Worm (Caenorhabditis elegans): ENCODE data around the gene gmap-3.

Gene gmap-3

DNA sequence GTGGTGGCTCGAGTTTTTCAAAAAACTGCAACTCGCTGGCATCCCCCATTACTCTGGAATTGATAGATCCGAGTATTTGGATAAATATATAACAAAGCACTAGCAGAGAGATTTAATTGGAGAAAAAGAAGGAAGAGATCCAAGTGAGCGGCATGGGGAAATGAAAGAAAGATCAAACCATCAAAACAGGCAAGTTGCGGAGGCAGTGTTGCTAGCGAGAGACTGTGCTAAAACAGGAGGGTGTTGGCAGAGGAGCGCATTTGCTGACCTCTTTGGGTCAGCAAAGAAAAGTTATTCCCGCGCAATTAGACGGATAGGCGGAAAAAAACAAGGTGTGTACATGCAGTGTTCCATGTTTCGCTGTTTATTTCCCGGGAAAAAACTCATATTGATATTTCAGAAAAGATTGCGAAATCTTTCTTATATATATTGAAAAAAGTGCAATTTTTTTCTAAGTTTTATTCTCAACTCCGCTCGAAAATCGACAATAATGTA lies 34.9 kb upstream of the gmap-3 start, which contains the start of gene ppk-3 (continued):
- peak; percentile 62 for TF ChIP-seq rbr-2 (tag; optimal IDR thresholded peaks at IDR 0.05)
- TF ChIP-seq lir-3 (tag; optimal IDR thresholded peaks at IDR 0.05): no peak
- TF ChIP-seq hlh-30 (tag; optimal IDR thresholded peaks at IDR 0.05; ENCODE audit: insufficient read depth): peak; percentile 81
- no peak for TF ChIP-seq ztf-7 (tag; optimal IDR thresholded peaks at IDR 0.05)
- no peak for TF ChIP-seq unc-39 (tag; optimal IDR thresholded peaks at IDR 0.05)
- TF ChIP-seq tra-1 (GFP tag; IDR thresholded peaks at IDR 0.05): peak; percentile 48; the same call in 1 of the 2 replicates
- TF ChIP-seq mdt-29 (GFP tag; IDR thresholded peaks at IDR 0.05): no peak
- peak; percentile 24; the same call in 1 of the 2 replicates for TF ChIP-seq ceh-20 (GFP tag; IDR thresholded peaks at IDR 0.05)
- no peak for TF ChIP-seq Y48G9A.11 (GFP tag; IDR thresholded peaks at IDR 0.05)
- TF ChIP-seq arid-1 (GFP tag; conservative IDR thresholded peaks at IDR 0.05): 0 out of 2 replicates have a peak, but pooled peaks have one; percentile 30
- TF ChIP-seq mes-2 (tag; optimal IDR thresholded peaks at IDR 0.05; ENCODE audit: poor library complexity, severe bottlenecking): peak; percentile 86
- peak; percentile 47; the same call in 1 of the 2 replicates for TF ChIP-seq nhr-42 (GFP tag; IDR thresholded peaks at IDR 0.05)
- TF ChIP-seq ceh-82 (tag; optimal IDR thresholded peaks at IDR 0.05): no peak
- TF ChIP-seq lin-1 (GFP tag; IDR thresholded peaks at IDR 0.05): 0 out of 2 replicates have a peak, but pooled peaks have one; percentile 13
- TF ChIP-seq nhr-237 (tag; optimal IDR thresholded peaks at IDR 0.05): no peak
- peak; percentile 72 for TF ChIP-seq mxl-3 (GFP tag; optimal IDR thresholded peaks at IDR 0.05)
- TF ChIP-seq daf-8 (GFP tag; IDR thresholded peaks at IDR 0.05): no peak
- TF ChIP-seq unc-130 (GFP tag; optimal IDR thresholded peaks at IDR 0.05): no peak
- no peak for TF ChIP-seq attf-4 (tag; optimal IDR thresholded peaks at IDR 0.05)
- peak in 1 of 2 experiments; percentile 60 for TF ChIP-seq daf-16 (GFP tag; optimal IDR thresholded peaks at IDR 0.05)
- TF ChIP-seq daf-16 (tag; optimal IDR thresholded peaks at IDR 0.05): peak; percentile 47
- TF ChIP-seq dmd-6 (GFP tag; IDR thresholded peaks at IDR 0.05): peak; percentile 56
- TF ChIP-seq pha-4 (GFP tag; IDR thresholded peaks at IDR 0.05): no peak
- peak; percentile 45 for TF ChIP-seq pha-4 (tag; optimal IDR thresholded peaks at IDR 0.05)
- TF ChIP-seq mep-1 (tag; optimal IDR thresholded peaks at IDR 0.05): peak; percentile 79
- peak; percentile 25 for TF ChIP-seq duxl-1 (tag; optimal IDR thresholded peaks at IDR 0.05; ENCODE audit: poor library complexity)
- peak; percentile 73 for TF ChIP-seq hmg-1.1 (GFP tag; IDR thresholded peaks at IDR 0.05)
- TF ChIP-seq nhr-28 (tag; optimal IDR thresholded peaks at IDR 0.05): peak; percentile 70
- TF ChIP-seq madf-9 (GFP tag; conservative IDR thresholded peaks at IDR 0.05): 0 out of 2 replicates have a peak, but pooled peaks have one; percentile 11
- peak in 1 of 2 experiments; percentile 79 for TF ChIP-seq unc-62 (GFP tag; optimal IDR thresholded peaks at IDR 0.05 in 1 of 2)
- no peak for TF ChIP-seq unc-62 (tag; optimal IDR thresholded peaks at IDR 0.05)
- peak; percentile 16 for TF ChIP-seq nhr-48 (tag; optimal IDR thresholded peaks at IDR 0.05)
- TF ChIP-seq aha-1 (tag): peak; percentile 98
- no peak for TF ChIP-seq ceh-32 (tag; optimal IDR thresholded peaks at IDR 0.05; ENCODE audit: poor library complexity)
- no peak for TF ChIP-seq set-16 (GFP tag; IDR thresholded peaks at IDR 0.05)
- TF ChIP-seq dve-1 (tag; optimal IDR thresholded peaks at IDR 0.05; ENCODE audit: insufficient read depth): peak; percentile 75
- TF ChIP-seq nhr-76 (tag; optimal IDR thresholded peaks at IDR 0.05): no peak
- no peak for TF ChIP-seq zip-11 (GFP tag; IDR thresholded peaks at IDR 0.05)

DNA sequence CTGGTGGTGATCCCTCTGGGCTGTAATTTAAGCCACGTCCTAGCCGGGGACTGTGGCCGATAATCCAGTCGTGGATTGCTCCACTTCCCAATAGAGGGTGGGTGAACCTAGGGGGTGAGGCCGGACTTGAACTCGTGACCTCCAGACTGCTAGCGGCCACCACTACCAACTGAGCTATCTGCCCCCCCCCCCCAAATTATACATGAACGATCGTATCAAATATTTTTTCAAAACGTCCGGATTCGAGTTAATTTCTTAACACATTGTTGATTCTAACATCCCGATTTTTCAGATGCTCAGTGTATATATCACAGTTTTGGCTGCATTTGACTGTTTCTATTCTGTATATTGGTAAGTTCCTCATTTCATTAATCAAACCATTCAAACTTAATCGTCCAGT lies 26.3 kb upstream of the gmap-3 start:
- peak; percentile 69 for TF ChIP-seq snpc-1.2 (GFP tag; IDR thresholded peaks at IDR 0.05)

DNA sequence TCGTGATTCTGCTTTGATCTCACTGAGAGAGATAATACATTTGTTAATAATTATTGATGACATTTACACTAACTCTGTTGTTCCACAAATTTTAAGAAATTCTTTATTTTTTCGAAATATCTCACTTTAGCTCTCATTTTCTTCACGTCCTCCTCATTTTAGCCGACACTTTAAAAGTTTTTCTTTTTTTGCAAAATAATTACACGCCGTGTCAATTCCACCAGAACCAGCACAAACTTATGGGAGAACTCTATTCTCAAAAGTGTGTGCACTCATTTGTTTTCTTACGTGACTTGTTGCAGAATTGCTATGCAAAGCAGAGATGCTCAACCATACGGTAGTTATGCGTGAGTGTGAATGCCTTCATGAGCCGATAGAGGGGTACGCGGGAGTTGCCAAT lies 24.4 kb upstream of the gmap-3 start, which contains the start of gene frpr-2:
frpr-2 (plus strand) TSS at position 301 of the 400 bp plus-strand sequence.
- TF ChIP-seq lin-38 (GFP tag; IDR thresholded peaks at IDR 0.05) (no peak), mxl-3 (GFP tag; optimal IDR thresholded peaks at IDR 0.05) (no peak), dmd-9 (GFP tag; IDR thresholded peaks at IDR 0.05) (no peak), egl-27 (tag; optimal IDR thresholded peaks at IDR 0.05) (no peak)
